Worm (Caenorhabditis elegans) whole organism, L4/young adult: ENCODE data around the gene Y39A3A.4.
"Not testable (repeated sequence)": the region's sequence is repeated elsewhere in the genome, so short reads cannot be mapped to it uniquely, and the experiment has no call there.

Experiments used
- W03F9.2 ChIP-seq: fragments of 150-350 bp; optimal IDR thresholded peaks from 2 replicates; lab custom pipeline; 2014; ENCODE audit warnings: missing biosample characterization, missing genetic modification characterization
- dao-5 ChIP-seq: sonication (generic microtip); optimal IDR thresholded peaks from 2 replicates; lab custom pipeline; 2016; ENCODE audit warnings: missing genotype, missing genetic modification characterization, moderate library complexity, missing compliant biosample characterization
- him-1 ChIP-seq: sonication (generic microtip); optimal IDR thresholded peaks from 2 replicates; lab custom pipeline; 2016; ENCODE audit warnings: missing genotype, missing genetic modification reagents, missing genetic modification characterization, missing compliant biosample characterization

The Y39A3A.4 gene

ce11 chrIII:2100842-2101241 is 24.4 kb upstream of the Y39A3A.4 start:
- TF ChIP-seq W03F9.2 = no peak
- no peak for TF ChIP-seq dao-5 (tag; lab: Kevin White, UChicago)
- no peak for TF ChIP-seq him-1 (tag; lab: Kevin White, UChicago)

- TF ChIP-seq him-1 (tag; lab: Kevin White, UChicago) (no peak), W03F9.2 (no peak), dao-5 (tag; lab: Kevin White, UChicago) (no peak)
Observed at ce11 chrIII:2099808-2100366, 23.5 kb upstream of the Y39A3A.4 start.

DNA sequence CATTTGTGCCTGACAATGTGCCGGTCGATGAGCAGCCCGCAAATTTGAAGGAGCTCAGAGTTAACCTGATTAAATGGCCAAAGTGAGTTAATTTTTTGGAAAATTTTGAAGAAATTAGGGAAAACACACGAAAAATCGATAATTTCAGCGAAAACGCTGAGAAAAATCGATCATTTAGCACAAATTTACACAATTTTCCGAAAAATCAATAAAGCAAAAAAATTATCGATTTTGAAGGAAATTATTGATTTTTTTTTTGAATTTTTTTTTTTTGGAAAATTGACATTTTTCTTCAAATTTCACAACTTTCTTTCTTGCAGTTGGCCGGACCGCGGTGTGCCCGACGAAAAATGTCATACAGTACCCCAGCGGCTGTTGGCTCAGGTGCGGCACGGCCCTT is 21.8 kb upstream of the Y39A3A.4 start:
- TF ChIP-seq him-1 (tag; lab: Kevin White, UChicago) (no peak), dao-5 (tag; lab: Kevin White, UChicago) (no peak), W03F9.2 (no peak)

DNA sequence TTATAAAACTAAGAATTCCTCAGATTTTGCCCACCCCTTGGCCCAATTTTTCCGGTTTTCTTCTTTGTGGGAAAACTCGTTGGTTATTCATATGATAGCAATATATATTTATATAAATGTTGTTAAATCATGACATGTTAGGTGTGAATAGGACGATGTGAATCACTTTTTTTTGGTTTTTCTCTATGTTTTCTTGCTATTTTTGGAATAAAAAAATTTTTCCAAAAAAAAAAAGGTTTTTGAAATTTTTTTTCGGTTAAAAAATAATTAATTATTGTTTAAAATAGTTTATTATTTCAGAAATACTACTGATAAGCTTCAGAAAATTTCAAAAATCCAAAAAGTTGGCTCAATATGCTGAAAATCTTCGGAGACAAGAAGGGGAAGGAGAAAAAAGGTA is 16.0 kb upstream of the Y39A3A.4 start, which contains the start of gene Y48G9A.9:
Gene Y48G9A.9, plus strand, starts transcription at position 301 of the 400 bp plus-strand sequence.
- TF ChIP-seq him-1 (tag; lab: Kevin White, UChicago) (no peak), W03F9.2 (no peak), dao-5 (tag; lab: Kevin White, UChicago) (no peak)

ce11 chrIII:2091367-2091766 is 15.0 kb upstream of the Y39A3A.4 start:
- TF ChIP-seq W03F9.2 = no peak
- no peak for TF ChIP-seq dao-5 (tag; lab: Kevin White, UChicago)
- TF ChIP-seq him-1 (tag; lab: Kevin White, UChicago) = no peak

ce11 chrIII:2090695-2091094 is 14.3 kb upstream of the Y39A3A.4 start:
- TF ChIP-seq W03F9.2 (peak; percentile 21), him-1 (tag; lab: Kevin White, UChicago) (no peak)

DNA sequence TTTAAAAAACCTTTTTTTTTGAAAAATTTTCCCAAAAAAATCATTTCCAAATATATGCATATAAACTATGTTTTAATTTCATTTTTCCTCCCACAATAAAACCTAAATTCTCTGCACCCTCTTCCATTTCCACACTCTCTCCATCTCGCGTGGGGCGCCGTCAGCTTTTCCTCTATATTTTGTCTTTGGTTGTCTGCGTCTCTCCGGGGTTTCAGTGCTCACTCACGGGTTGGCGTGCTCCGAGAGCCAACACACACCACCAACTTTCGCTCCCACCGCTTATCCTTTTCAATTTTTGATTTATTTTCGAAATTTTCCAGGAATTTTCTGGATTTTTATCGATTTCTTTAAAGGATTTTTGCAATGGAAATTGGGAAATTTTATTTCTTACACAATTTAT is 13.1 kb upstream of the Y39A3A.4 start:
- no peak for TF ChIP-seq W03F9.2
- no peak for TF ChIP-seq dao-5 (tag; lab: Kevin White, UChicago)

- TF ChIP-seq W03F9.2 = no peak
- TF ChIP-seq him-1 (tag; lab: Kevin White, UChicago) = no peak
- no peak for TF ChIP-seq dao-5 (tag; lab: Kevin White, UChicago)
Observed at ce11 chrIII:2084829-2085228, 8.4 kb upstream of the Y39A3A.4 start.

DNA sequence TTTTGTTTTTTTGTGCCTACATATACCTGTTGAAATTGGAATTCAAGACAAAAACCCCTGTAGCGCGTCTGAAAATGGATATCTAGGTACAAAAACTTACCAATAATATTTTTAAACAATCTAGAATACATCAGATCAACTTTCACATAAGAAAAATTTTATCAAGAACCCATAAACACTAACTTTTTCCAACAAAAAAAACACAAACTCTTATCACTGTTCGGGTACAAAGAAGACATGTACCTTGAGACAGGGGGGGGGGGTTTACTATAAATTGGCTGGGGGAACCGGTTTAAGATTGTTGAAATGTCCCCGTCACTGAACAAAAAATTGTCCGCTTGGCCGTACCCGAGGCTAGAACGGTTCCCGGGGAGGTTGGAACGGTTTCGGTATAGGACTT is 6.1 kb upstream of the Y39A3A.4 start, which contains the start of gene cpt-3:
Gene cpt-3, plus strand, starts transcription at position 301 of the 400 bp plus-strand sequence.
- not testable (repeated sequence) for TF ChIP-seq dao-5 (tag; lab: Kevin White, UChicago); him-1 (tag; lab: Kevin White, UChicago); W03F9.2

DNA sequence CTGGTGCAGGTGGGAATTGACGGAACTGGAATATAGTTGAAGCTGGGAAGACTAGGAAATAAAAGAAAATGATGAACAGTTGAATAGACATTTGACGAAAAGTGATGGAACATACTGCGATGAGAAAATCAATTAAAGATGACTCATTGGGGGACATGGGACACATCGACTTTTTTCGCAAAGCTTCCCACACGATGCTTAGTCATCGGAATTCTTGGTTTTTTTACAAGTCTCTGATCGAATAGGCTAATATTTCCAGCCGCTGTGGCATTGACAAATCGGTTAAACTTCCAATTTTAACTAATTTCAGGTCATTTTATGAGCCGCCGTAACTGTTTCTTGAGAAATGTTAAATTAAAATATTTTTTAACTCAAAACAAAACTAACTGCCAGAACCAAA is 8.1 kb downstream of the Y39A3A.4 start, which contains the start of gene Y39A3A.3:
Gene Y39A3A.3, minus strand, starts transcription at position 101 of the 400 bp plus-strand sequence.
- TF ChIP-seq W03F9.2 (no peak), dao-5 (tag; lab: Kevin White, UChicago) (no peak), him-1 (tag; lab: Kevin White, UChicago) (no peak)

DNA sequence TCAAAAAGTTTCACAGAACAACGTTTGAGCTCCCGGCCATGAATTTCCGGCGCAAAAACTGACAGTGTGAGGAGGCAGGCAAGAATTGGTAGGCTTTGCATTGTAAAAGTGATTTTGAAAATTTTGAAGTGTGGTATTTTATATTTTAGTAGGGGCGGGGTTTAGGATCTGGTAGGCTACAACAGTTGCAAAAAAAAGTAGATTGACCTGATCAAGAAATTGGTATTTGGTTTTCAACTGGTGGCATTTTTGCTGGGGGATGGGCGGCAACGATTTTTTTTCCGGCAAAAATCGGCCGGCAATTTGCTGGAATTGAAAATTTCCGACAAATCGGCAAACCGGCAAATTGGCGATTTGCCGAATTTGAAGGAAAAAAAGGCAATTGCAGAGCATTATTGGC is 15.5 kb downstream of the Y39A3A.4 start, which contains the start of gene ins-16:
Gene ins-16, minus strand, starts transcription at position 101 of the 400 bp plus-strand sequence.
- no peak for TF ChIP-seq him-1 (tag; lab: Kevin White, UChicago)
- TF ChIP-seq dao-5 (tag; lab: Kevin White, UChicago) = no peak
- no peak for TF ChIP-seq W03F9.2

ce11 chrIII:2060068-2060467 is 16.3 kb downstream of the Y39A3A.4 start:
- no peak for TF ChIP-seq dao-5 (tag; lab: Kevin White, UChicago)
- TF ChIP-seq him-1 (tag; lab: Kevin White, UChicago) = no peak
- no peak for TF ChIP-seq W03F9.2

- no peak for TF ChIP-seq dao-5 (tag; lab: Kevin White, UChicago)
- no peak for TF ChIP-seq him-1 (tag; lab: Kevin White, UChicago)
Observed at ce11 chrIII:2057570-2057969, 18.8 kb downstream of the Y39A3A.4 start, which contains the start of gene Y39A3A.2. TSS of gene Y39A3A.2 (minus strand) at chrIII:2057670.

DNA sequence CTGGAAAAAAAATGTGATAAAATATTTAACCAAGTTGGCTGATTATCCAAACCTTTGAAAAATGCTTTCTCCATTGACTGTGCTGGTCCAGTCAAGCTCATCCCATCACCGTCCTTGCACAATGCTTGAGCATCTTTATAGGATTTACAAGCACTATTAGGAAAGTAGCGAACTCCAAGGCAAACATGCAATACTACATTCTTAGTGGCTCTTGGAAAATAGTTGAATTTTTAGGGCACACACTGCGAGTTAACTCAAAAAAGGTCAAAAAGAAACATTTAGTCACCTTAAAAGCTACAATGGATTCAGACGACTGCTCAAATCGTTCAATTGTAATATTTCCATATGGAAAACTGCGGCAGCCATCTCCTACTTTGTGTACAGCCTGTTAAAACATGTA is 22.3 kb downstream of the Y39A3A.4 start, which contains the start of gene M01E10.3:
Gene M01E10.3, minus strand, starts transcription at position 101 of the 400 bp plus-strand sequence.
- TF ChIP-seq him-1 (tag; lab: Kevin White, UChicago) (no peak), dao-5 (tag; lab: Kevin White, UChicago) (no peak), W03F9.2 (no peak)

DNA sequence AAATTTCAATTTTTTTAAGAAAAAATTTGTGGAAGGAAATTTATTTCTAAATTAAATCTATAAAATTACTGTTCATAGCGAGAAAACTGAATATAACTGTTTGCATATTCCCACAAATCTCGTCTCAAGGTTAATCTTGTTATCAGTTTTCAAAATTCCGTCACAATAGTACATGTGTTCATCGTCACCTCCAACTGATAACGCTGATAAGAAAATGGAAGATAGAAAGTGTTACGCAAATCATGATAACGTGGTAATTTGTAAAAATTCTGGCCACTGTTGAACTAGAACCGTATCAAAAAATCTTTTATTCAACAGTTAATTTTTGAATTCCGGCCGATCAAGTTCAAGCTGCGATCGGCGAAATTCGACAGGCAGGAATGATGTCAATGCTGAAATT is 23.0 kb downstream of the Y39A3A.4 start:
- no peak for TF ChIP-seq him-1 (tag; lab: Kevin White, UChicago)
